Fruit fly (Drosophila melanogaster) whole organism, embryonic: ENCODE measurements around the gene Gem2.
A peak's percentile ranks its signal among the peaks of the same experiment; 100 is the strongest.

ENCODE experiments used
- Ada2b ChIP-seq: fragments of 200-800 bp; sonication (Bioruptor generic); IDR thresholded peaks from 2 replicates; pipeline ENCODE4 v1.3.6; 2022; ENCODE audit warnings: missing biosample characterization, missing genetic modification characterization
- CG10147 ChIP-seq: fragments of 200-800 bp; sonication (Bioruptor generic); optimal IDR thresholded peaks from 2 replicates; lab custom pipeline; 2019; ENCODE audit warnings: missing biosample characterization, mild to moderate bottlenecking, missing genetic modification characterization, moderate library complexity
- CG11504 ChIP-seq: fragments of 200-800 bp; sonication (Bioruptor generic); optimal IDR thresholded peaks from 3 replicates; lab custom pipeline; 2019; ENCODE audit warnings: missing biosample characterization, mild to moderate bottlenecking, missing genetic modification characterization, moderate library complexity
- CG14710 ChIP-seq: fragments of 200-800 bp; sonication (Bioruptor generic); optimal IDR thresholded peaks from 3 replicates; lab custom pipeline; 2019; ENCODE audit warnings: missing biosample characterization, mild to moderate bottlenecking, missing genetic modification characterization, moderate library complexity
- CG14860 ChIP-seq: fragments of 200-800 bp; sonication (Bioruptor generic); IDR thresholded peaks from 3 replicates; pipeline ENCODE4 v1.3.6; 2022; ENCODE audit warnings: missing biosample characterization, missing genetic modification characterization; ENCODE audit not compliant: partially characterized antibody
- CG15514 ChIP-seq: fragments of 200-800 bp; sonication (Bioruptor generic); optimal IDR thresholded peaks from 3 replicates; lab custom pipeline; 2017; ENCODE audit warnings: missing biosample characterization, missing genetic modification characterization, mild to moderate bottlenecking, moderate library complexity, missing genetic modification reagents
- CG17829 ChIP-seq: fragments of 200-800 bp; optimal IDR thresholded peaks from 2 replicates; lab custom pipeline; 2019; ENCODE audit warnings: missing biosample characterization, mild to moderate bottlenecking, missing genetic modification characterization, moderate library complexity
- CG1832 ChIP-seq: fragments of 200-800 bp; sonication (Bioruptor generic); optimal IDR thresholded peaks from 2 replicates; lab custom pipeline; 2017; ENCODE audit warnings: missing biosample characterization, mild to moderate bottlenecking, missing genetic modification characterization, inconsistent platforms
- CG3726 ChIP-seq: fragments of 200-800 bp; sonication (Bioruptor generic); IDR thresholded peaks from 3 replicates; pipeline ENCODE4, ENCODE4 v1.3.6; 2022; ENCODE audit warnings: missing biosample characterization, missing genetic modification characterization
- CG4730 ChIP-seq: fragments of 200-800 bp; sonication (Bioruptor generic); IDR thresholded peaks from 2 replicates; pipeline ENCODE4 v1.3.6; 2022; ENCODE audit warnings: missing biosample characterization, missing genetic modification characterization
- CG7745 ChIP-seq: fragments of 200-800 bp; sonication (Bioruptor generic); optimal IDR thresholded peaks from 2 replicates; lab custom pipeline; 2018; ENCODE audit warnings: missing biosample characterization, mild to moderate bottlenecking, missing genetic modification characterization, moderate library complexity
- CG8290 ChIP-seq, 3 experiments: fragments of 200-800 bp; sonication (Bioruptor generic); optimal IDR thresholded peaks; 2 replicates each; lab custom pipeline; 2016 to 2019; ENCODE audit warnings: missing biosample characterization in 3 of 3, missing genetic modification characterization in 3 of 3, mild to moderate bottlenecking in 2 of 3, moderate library complexity in 1 of 3
- CG9215 ChIP-seq: fragments of 200-800 bp; sonication (Bioruptor generic); IDR thresholded peaks from 2 replicates; pipeline ENCODE4 v1.3.6; 2022; ENCODE audit warnings: missing biosample characterization, missing genetic modification characterization
- Deaf1 ChIP-seq: fragments of 200-800 bp; optimal IDR thresholded peaks from 3 replicates; lab custom pipeline; 2019; ENCODE audit warnings: missing biosample characterization, mild to moderate bottlenecking, missing genetic modification characterization, moderate library complexity
- Dp ChIP-seq: fragments of 200-800 bp; sonication (Bioruptor generic); optimal IDR thresholded peaks from 2 replicates; lab custom pipeline; 2018; ENCODE audit warnings: missing biosample characterization, mild to moderate bottlenecking, missing genetic modification characterization, moderate library complexity
- Eip74EF ChIP-seq, 2 experiments: fragments of 200-800 bp in 1 of 2; fragments of >200 bp in 1 of 2; sonication (Bioruptor generic) in 1 of 2; optimal IDR thresholded peaks; 2 replicates each; lab custom pipeline; 2017 to 2019; ENCODE audit warnings: missing biosample characterization in 2 of 2, missing genetic modification characterization in 2 of 2, mild to moderate bottlenecking in 1 of 2, moderate library complexity in 1 of 2
- Elba2 ChIP-seq: fragments of 200-800 bp; sonication (Bioruptor generic); optimal IDR thresholded peaks from 3 replicates; lab custom pipeline; 2016; ENCODE audit warnings: missing biosample characterization, missing genetic modification characterization
- Gsc ChIP-seq: fragments of 200-800 bp; sonication (Bioruptor generic); IDR thresholded peaks from 2 replicates; pipeline ENCODE4 v1.3.6; 2022; ENCODE audit warnings: missing biosample characterization, missing genetic modification characterization
- Kr ChIP-seq: fragments of 200-800 bp; sonication (Bioruptor generic); optimal IDR thresholded peaks from 2 replicates; lab custom pipeline; 2017; ENCODE audit warnings: missing biosample characterization, mild to moderate bottlenecking, missing genetic modification characterization
- Myb ChIP-seq: fragments of 200-800 bp; sonication (Bioruptor generic); optimal IDR thresholded peaks from 2 replicates; lab custom pipeline; 2016; ENCODE audit warnings: missing biosample characterization, missing genetic modification characterization
- Nf-YB ChIP-seq: fragments of 200-800 bp; sonication (Bioruptor generic); optimal IDR thresholded peaks from 3 replicates; lab custom pipeline; 2019; ENCODE audit warnings: missing biosample characterization, mild to moderate bottlenecking, missing genetic modification characterization, moderate library complexity
- Ptx1 ChIP-seq: fragments of 200-800 bp; sonication (Bioruptor generic); IDR thresholded peaks from 2 replicates; pipeline ENCODE4 v1.3.6; 2022; ENCODE audit warnings: missing biosample characterization, missing genetic modification characterization
- Side ChIP-seq: fragments of 200-800 bp; sonication (Bioruptor generic); optimal IDR thresholded peaks from 2 replicates; lab custom pipeline; 2016; ENCODE audit warnings: missing biosample characterization, missing genetic modification characterization
- Six4 ChIP-seq: fragments of 200-800 bp; sonication (Bioruptor generic); optimal IDR thresholded peaks from 2 replicates; lab custom pipeline; 2016; ENCODE audit warnings: missing biosample characterization, missing genetic modification characterization
- Spps ChIP-seq: fragments of 200-800 bp; sonication (Bioruptor generic); optimal IDR thresholded peaks from 2 replicates; lab custom pipeline; 2018; ENCODE audit warnings: missing biosample characterization, mild to moderate bottlenecking, missing genetic modification characterization
- Tbp ChIP-seq: fragments of >200 bp; optimal IDR thresholded peaks from 2 replicates; lab custom pipeline; 2018; ENCODE audit warnings: missing biosample characterization, missing genetic modification characterization
- Vsx1 ChIP-seq: fragments of 200-800 bp; sonication (Bioruptor generic); optimal IDR thresholded peaks from 2 replicates; lab custom pipeline; 2017; ENCODE audit warnings: missing biosample characterization, mild to moderate bottlenecking, missing genetic modification characterization, missing genetic modification reagents
- YL-1 ChIP-seq: fragments of 200-800 bp; sonication (Bioruptor generic); optimal IDR thresholded peaks from 3 replicates; lab custom pipeline; 2017; ENCODE audit warnings: missing biosample characterization, mild to moderate bottlenecking, missing genetic modification characterization
- ara ChIP-seq: fragments of 200-800 bp; sonication (Bioruptor generic); IDR thresholded peaks from 2 replicates; pipeline ENCODE4 v1.3.6; 2022; ENCODE audit warnings: missing biosample characterization, missing genetic modification characterization
- bcd ChIP-seq: fragments of 200-800 bp; sonication (Bioruptor generic); optimal IDR thresholded peaks from 2 replicates; lab custom pipeline; 2017; ENCODE audit warnings: missing biosample characterization, mild to moderate bottlenecking, missing genetic modification characterization
- bowl ChIP-seq: fragments of 200-800 bp; sonication (Bioruptor generic); IDR thresholded peaks from 2 replicates; pipeline ENCODE4 v1.3.6; 2022; ENCODE audit warnings: missing biosample characterization, missing genetic modification characterization
- chm ChIP-seq: fragments of 200-800 bp; sonication (Bioruptor generic); IDR thresholded peaks from 2 replicates; pipeline ENCODE4 v1.3.6; 2022; ENCODE audit warnings: missing biosample characterization, missing genetic modification characterization
- crc ChIP-seq: fragments of 200-800 bp; sonication (Bioruptor generic); optimal IDR thresholded peaks from 2 replicates; lab custom pipeline; 2016; ENCODE audit warnings: missing biosample characterization, missing genetic modification characterization
- crp ChIP-seq, 2 experiments: fragments of 200-800 bp; sonication (Bioruptor generic); optimal IDR thresholded peaks; 2 replicates in 1 of 2; 3 replicates in 1 of 2; lab custom pipeline; 2017; ENCODE audit warnings: missing biosample characterization in 2 of 2, missing genetic modification characterization in 2 of 2, mild to moderate bottlenecking in 1 of 2, moderate library complexity in 1 of 2
- gce ChIP-seq: fragments of 200-800 bp; sonication (Bioruptor generic); IDR thresholded peaks from 3 replicates; pipeline ENCODE4 v1.3.6; 2022; ENCODE audit warnings: missing biosample characterization, missing genetic modification characterization
- gcm ChIP-seq: fragments of 200-800 bp; sonication (Bioruptor generic); optimal IDR thresholded peaks from 2 replicates; lab custom pipeline; 2019; ENCODE audit warnings: missing biosample characterization, mild to moderate bottlenecking, missing genetic modification characterization, moderate library complexity
- gfzf ChIP-seq: fragments of 200-800 bp; sonication (Bioruptor generic); optimal IDR thresholded peaks from 2 replicates; lab custom pipeline; 2016; ENCODE audit warnings: missing biosample characterization, mild to moderate bottlenecking, missing genetic modification characterization, moderate library complexity
- grn ChIP-seq: fragments of 200-800 bp; sonication (Bioruptor generic); optimal IDR thresholded peaks from 3 replicates; lab custom pipeline; 2017; ENCODE audit warnings: missing biosample characterization, missing genetic modification characterization
- gro ChIP-seq: fragments of 200-800 bp; sonication (Bioruptor generic); optimal IDR thresholded peaks from 2 replicates; lab custom pipeline; 2016; ENCODE audit warnings: missing biosample characterization, missing genetic modification characterization
- gsb-n ChIP-seq: fragments of 200-800 bp; sonication (Bioruptor generic); optimal IDR thresholded peaks from 3 replicates; lab custom pipeline; 2018; ENCODE audit warnings: missing biosample characterization, mild to moderate bottlenecking, missing genetic modification characterization
- lov ChIP-seq, 2 experiments: fragments of 200-800 bp in 1 of 2; fragments of >200 bp in 1 of 2; sonication (Bioruptor generic) in 1 of 2; IDR thresholded peaks in 1 of 2; optimal IDR thresholded peaks in 1 of 2; 2 replicates in 1 of 2; 3 replicates in 1 of 2; pipeline versions ENCODE4 v1.3.6 to Lab custom; 2017 to 2022; ENCODE audit warnings: missing biosample characterization in 1 of 2, missing genetic modification characterization in 1 of 2
- nom ChIP-seq: fragments of 200-800 bp; sonication (Bioruptor generic); optimal IDR thresholded peaks from 2 replicates; lab custom pipeline; 2017; ENCODE audit warnings: missing biosample characterization, missing genetic modification characterization, mild to moderate bottlenecking, moderate library complexity, missing genetic modification reagents
- pho ChIP-seq: fragments of 200-800 bp; sonication (Bioruptor generic); optimal IDR thresholded peaks from 2 replicates; lab custom pipeline; 2016; ENCODE audit warnings: missing biosample characterization, missing genetic modification characterization
- sug ChIP-seq: fragments of 200-800 bp; optimal IDR thresholded peaks from 2 replicates; lab custom pipeline; 2019; ENCODE audit warnings: missing biosample characterization, mild to moderate bottlenecking, missing genetic modification characterization, moderate library complexity
- tio ChIP-seq: fragments of 200-800 bp; sonication (Bioruptor generic); optimal IDR thresholded peaks from 2 replicates; lab custom pipeline; 2017; ENCODE audit warnings: missing biosample characterization, missing genetic modification characterization, inconsistent platforms
- tna ChIP-seq: fragments of 200-800 bp; sonication (Bioruptor generic); IDR thresholded peaks from 2 replicates; pipeline ENCODE4 v1.3.6; 2022; ENCODE audit warnings: missing biosample characterization, missing genetic modification characterization; ENCODE audit not compliant: partially characterized antibody
- unpg ChIP-seq: fragments of 200-800 bp; sonication (Bioruptor generic); optimal IDR thresholded peaks from 3 replicates; lab custom pipeline; 2018; ENCODE audit warnings: missing biosample characterization, mild to moderate bottlenecking, missing genetic modification characterization, moderate library complexity
- vfl ChIP-seq: fragments of 200-800 bp; sonication (Bioruptor generic); optimal IDR thresholded peaks from 2 replicates; lab custom pipeline; 2016; ENCODE audit warnings: missing biosample characterization, missing genetic modification characterization
- zfh1 ChIP-seq: fragments of 200-800 bp; sonication (Bioruptor generic); IDR thresholded peaks from 3 replicates; pipeline ENCODE4 v1.3.6; 2022; ENCODE audit warnings: missing biosample characterization, missing genetic modification characterization

The Gem2 gene

DNA sequence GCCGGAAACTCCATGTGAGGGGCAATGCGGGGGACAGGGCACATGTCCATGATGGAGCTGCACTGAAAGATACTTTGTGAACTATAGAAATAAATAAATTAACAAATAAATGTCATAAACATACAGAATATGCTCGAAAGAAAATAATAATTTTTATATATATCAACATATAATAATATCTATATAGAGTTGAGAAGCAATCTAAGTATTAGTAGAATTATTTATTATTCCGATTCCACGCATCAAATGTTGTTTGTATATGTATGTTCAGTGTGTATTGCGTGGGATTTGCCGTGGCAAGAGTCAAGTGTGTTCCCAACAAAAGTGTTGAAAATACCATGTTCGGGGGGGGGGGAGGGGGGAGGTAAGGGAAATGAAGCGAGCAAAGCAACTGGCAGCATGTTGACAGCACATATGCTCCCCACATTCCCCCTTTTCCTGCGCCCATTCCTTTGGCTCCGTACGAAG, 43.3 kb downstream of the Gem2 start (continued):
- TF ChIP-seq bcd: no peak
- no peak for TF ChIP-seq CG3726 (GFP tag; lab: Robert Waterston, UW)
- TF ChIP-seq grn: no peak
- TF ChIP-seq tio (GFP tag; lab: Kevin White, UChicago): no peak
- no peak for TF ChIP-seq CG1832 (GFP tag; lab: Kevin White, UChicago)
- no peak for TF ChIP-seq Tbp
- TF ChIP-seq Dp: no peak
- TF ChIP-seq CG14860 (GFP tag; lab: Robert Waterston, UW): no peak
- TF ChIP-seq Side: no peak
- TF ChIP-seq Eip74EF (GFP tag; optimal IDR thresholded peaks at IDR 0.05; lab: Kevin White, UChicago): peak in 1 of 2 experiments; percentile 48
- TF ChIP-seq Gsc (GFP tag; lab: Robert Waterston, UW): no peak
- no peak for TF ChIP-seq crc (GFP tag; lab: Kevin White, UChicago)
- no peak for TF ChIP-seq Kr (GFP tag; lab: Kevin White, UChicago)
- TF ChIP-seq sug (tag; lab: Kevin White, UChicago): no peak
- no peak for TF ChIP-seq tna
- TF ChIP-seq Ada2b (GFP tag; lab: Robert Waterston, UW): no peak
- no peak for TF ChIP-seq CG9215 (GFP tag; lab: Robert Waterston, UW)
- peak; percentile 2 for TF ChIP-seq Deaf1 (tag; lab: Kevin White, UChicago)
- TF ChIP-seq gce: no peak
- no peak for TF ChIP-seq gfzf
- no peak for TF ChIP-seq CG7745
- no peak for TF ChIP-seq Myb
- TF ChIP-seq gro (GFP tag; lab: Kevin White, UChicago): no peak
- no peak for TF ChIP-seq chm
- TF ChIP-seq unpg (GFP tag; lab: Kevin White, UChicago): peak; percentile 39
- no peak for TF ChIP-seq bowl
- TF ChIP-seq CG14710 (tag; lab: Kevin White, UChicago): peak; percentile 17
- TF ChIP-seq CG8290 (GFP tag; optimal IDR thresholded peaks at IDR 0.05; lab: Kevin White, UChicago): no peak
- TF ChIP-seq CG8290 (tag; optimal IDR thresholded peaks at IDR 0.05; lab: Kevin White, UChicago): no peak
- TF ChIP-seq ara: no peak
- TF ChIP-seq gsb-n (tag; lab: Kevin White, UChicago): peak; percentile 50
- no peak for TF ChIP-seq pho (GFP tag; lab: Kevin White, UChicago)
- TF ChIP-seq YL-1: no peak
- TF ChIP-seq zfh1 (GFP tag; lab: Robert Waterston, UW): no peak
- TF ChIP-seq Six4 (GFP tag; lab: Kevin White, UChicago): no peak
- TF ChIP-seq CG10147 (GFP tag; lab: Kevin White, UChicago): no peak
- TF ChIP-seq Nf-YB (GFP tag; lab: Kevin White, UChicago): peak; percentile 1
- TF ChIP-seq crp (GFP tag; optimal IDR thresholded peaks at IDR 0.05; lab: Kevin White, UChicago): no peak
- TF ChIP-seq Ptx1 (GFP tag; lab: Robert Waterston, UW): peak; percentile 51; the same call in 1 of the 2 replicates
- peak; percentile 17 for TF ChIP-seq Spps (tag; lab: Kevin White, UChicago)
- TF ChIP-seq Elba2 (GFP tag; lab: Kevin White, UChicago): no peak
- no peak for TF ChIP-seq Vsx1 (GFP tag; lab: Kevin White, UChicago)
- TF ChIP-seq CG11504 (tag; lab: Kevin White, UChicago): peak; percentile 88
- no peak for TF ChIP-seq vfl (GFP tag; lab: Kevin White, UChicago)
- TF ChIP-seq CG4730: no peak
- TF ChIP-seq lov (optimal IDR thresholded peaks at IDR 0.05; lab: Kevin White, UChicago): no peak
- TF ChIP-seq lov (GFP tag; IDR thresholded peaks at IDR 0.05; lab: Robert Waterston, UW): no peak
- TF ChIP-seq CG15514 (GFP tag; lab: Kevin White, UChicago): no peak
- peak; percentile 66 for TF ChIP-seq CG17829 (tag; lab: Kevin White, UChicago)
- TF ChIP-seq gcm: peak; percentile 41
- no peak for TF ChIP-seq nom (GFP tag; lab: Kevin White, UChicago)
